Worm (Caenorhabditis elegans) whole organism, early embryonic: ENCODE results near the gene C41H7.9.

Experiments used
- ama-1 ChIP-seq: fragments of 150-350 bp; optimal IDR thresholded peaks from 2 replicates; lab custom pipeline; 2014
- ceh-13 ChIP-seq: fragments of 200-800 bp; sonication (Bioruptor generic); optimal IDR thresholded peaks from 2 replicates; lab custom pipeline; 2018; ENCODE audit warnings: mild to moderate bottlenecking, missing genetic modification characterization, missing compliant biosample characterization
- flt-1 ChIP-seq: fragments of 200-800 bp; sonication (Bioruptor generic); IDR thresholded peaks from 2 replicates; pipeline ENCODE4 v1.3.6; 2022; ENCODE audit warnings: missing genetic modification characterization, missing compliant biosample characterization
- hmbx-1 ChIP-seq: sonication (generic microtip); optimal IDR thresholded peaks from 2 replicates; lab custom pipeline; 2016; ENCODE audit warnings: mild to moderate bottlenecking, missing genetic modification characterization, missing compliant biosample characterization
- hmg-4 ChIP-seq: fragments of 200-800 bp; sonication (Bioruptor generic); optimal IDR thresholded peaks from 2 replicates; lab custom pipeline; 2018; ENCODE audit warnings: mild to moderate bottlenecking, missing genetic modification characterization, missing compliant biosample characterization
- scrt-1 ChIP-seq: fragments of 200-800 bp; sonication (Bioruptor generic); IDR thresholded peaks from 2 replicates; pipeline ENCODE4 v1.3.6; 2022; ENCODE audit warnings: missing genetic modification characterization, missing compliant biosample characterization
- tbx-11 ChIP-seq: fragments of 200-800 bp; sonication (Bioruptor generic); IDR thresholded peaks from 2 replicates; pipeline ENCODE4 v1.3.6; 2022; ENCODE audit warnings: missing genetic modification characterization, missing compliant biosample characterization
- tbx-37 ChIP-seq: fragments of 200-800 bp; sonication (Bioruptor generic); conservative IDR thresholded peaks from 2 replicates; pipeline ENCODE4 v1.3.6; 2022; ENCODE audit warnings: missing genetic modification reagents, missing genetic modification characterization, missing compliant biosample characterization

- TF ChIP-seq flt-1 (no peak), ama-1 (lab: Kevin White, UChicago) (no peak), tbx-11 (GFP tag; lab: Robert Waterston, UW) (no peak), hmg-4 (GFP tag; lab: Kevin White, UChicago) (no peak), hmbx-1 (tag; lab: Kevin White, UChicago) (no peak), tbx-37 (GFP tag; lab: Robert Waterston, UW) (no peak), ceh-13 (GFP tag; lab: Kevin White, UChicago) (no peak), scrt-1 (GFP tag; lab: Robert Waterston, UW) (no peak)
Observed at ce11 chrII:2987854-2988350, 24.1 kb downstream of the C41H7.9 start, which contains the start of gene lido-7.
